Worm (Caenorhabditis elegans) whole organism, L4 larva: ENCODE data around the gene tat-3.

Experiments
- F26F4.8 ChIP-seq: fragments of 200-800 bp; sonication (Bioruptor generic); conservative IDR thresholded peaks from 2 replicates; pipeline ENCODE4 v1.3.6; 2022; ENCODE audit warnings: missing genetic modification characterization, missing compliant biosample characterization
- F44E2.7 ChIP-seq: fragments of 200-800 bp; sonication (Bioruptor generic); IDR thresholded peaks from 2 replicates; pipeline ENCODE4 v2.1.2; 2022; ENCODE audit warnings: missing genetic modification characterization, missing compliant biosample characterization
- R02D3.7 ChIP-seq: fragments of 150-350 bp; sonication (generic microtip); optimal IDR thresholded peaks from 3 replicates; lab custom pipeline; 2014; ENCODE audit warnings: missing biosample characterization, missing genetic modification characterization
- T26A8.4 ChIP-seq: fragments of 200-800 bp; sonication (Bioruptor generic); IDR thresholded peaks from 2 replicates; pipeline ENCODE4 v1.3.6; 2022; ENCODE audit warnings: missing genetic modification characterization, missing compliant biosample characterization
- Y105C5A.15 ChIP-seq: fragments of 200-800 bp; sonication (Bioruptor generic); IDR thresholded peaks from 2 replicates; pipeline ENCODE4 v1.3.6; 2022; ENCODE audit warnings: missing genetic modification characterization, missing compliant biosample characterization
- Y5F2A.4 ChIP-seq: fragments of 200-800 bp; sonication (Bioruptor generic); optimal IDR thresholded peaks from 2 replicates; lab custom pipeline; 2018; ENCODE audit warnings: mild to moderate bottlenecking, missing genetic modification characterization, missing compliant biosample characterization
- Y75B8A.6 ChIP-seq: fragments of 200-800 bp; sonication (Bioruptor generic); IDR thresholded peaks from 2 replicates; pipeline ENCODE4 v1.3.6; 2022; ENCODE audit warnings: missing genetic modification reagents, missing genetic modification characterization, missing compliant biosample characterization
- ama-1 ChIP-seq: fragments of 150-350 bp; optimal IDR thresholded peaks from 2 replicates; lab custom pipeline; 2014; ENCODE audit warnings: inconsistent platforms, mixed read lengths
- ceh-20 ChIP-seq: fragments of 200-800 bp; sonication (Bioruptor generic); IDR thresholded peaks from 2 replicates; pipeline ENCODE4 v1.3.6; 2022; ENCODE audit warnings: missing genetic modification reagents, missing genetic modification characterization, missing compliant biosample characterization
- cey-2 ChIP-seq: sonication (generic microtip); optimal IDR thresholded peaks from 3 replicates; lab custom pipeline; 2017; ENCODE audit warnings: missing genetic modification characterization, mild to moderate bottlenecking, missing compliant biosample characterization, antibody characterized with exemption, borderline replicate concordance; ENCODE audit not compliant: insufficient read depth
- ctbp-1 ChIP-seq: fragments of 200-800 bp; sonication (Bioruptor generic); IDR thresholded peaks from 2 replicates; pipeline ENCODE4 v1.3.6; 2022; ENCODE audit warnings: missing genetic modification reagents, missing genetic modification characterization, missing compliant biosample characterization
- daf-16 ChIP-seq, 3 experiments: sonication (generic microtip); optimal IDR thresholded peaks; 2 replicates each; lab custom pipeline; 2016 to 2017; ENCODE audit warnings: missing genetic modification characterization in 3 of 3, missing genetic modification reagents in 3 of 3, mild to moderate bottlenecking in 2 of 3, missing compliant biosample characterization in 2 of 3, missing biosample characterization in 1 of 3, moderate library complexity in 1 of 3
- daf-19 ChIP-seq: fragments of 200-800 bp; sonication (Bioruptor generic); conservative IDR thresholded peaks from 2 replicates; pipeline ENCODE4 v1.3.6; 2022; ENCODE audit warnings: missing genetic modification characterization, missing compliant biosample characterization
- daf-8 ChIP-seq: fragments of 200-800 bp; sonication (Bioruptor generic); IDR thresholded peaks from 2 replicates; pipeline ENCODE4 v1.3.6; 2022; ENCODE audit warnings: missing genetic modification characterization, missing compliant biosample characterization
- dmd-6 ChIP-seq: fragments of 200-800 bp; sonication (Bioruptor generic); IDR thresholded peaks from 2 replicates; pipeline ENCODE4 v1.3.6; 2022; ENCODE audit warnings: missing genetic modification reagents, missing genetic modification characterization, missing compliant biosample characterization
- dmd-8 ChIP-seq: fragments of 200-800 bp; sonication (Bioruptor generic); IDR thresholded peaks from 2 replicates; pipeline ENCODE4 v1.3.6; 2022; ENCODE audit warnings: missing genetic modification characterization, missing compliant biosample characterization
- egl-43 ChIP-seq: fragments of 200-800 bp; sonication (Bioruptor generic); IDR thresholded peaks from 2 replicates; pipeline ENCODE4 v1.3.6; 2022; ENCODE audit warnings: missing genetic modification reagents, missing genetic modification characterization, missing compliant biosample characterization
- hlh-11 ChIP-seq: fragments of 200-800 bp; sonication (Bioruptor generic); optimal IDR thresholded peaks from 2 replicates; lab custom pipeline; 2018; ENCODE audit warnings: mild to moderate bottlenecking, missing genetic modification characterization, missing compliant biosample characterization
- hlh-30 ChIP-seq: sonication (generic microtip); optimal IDR thresholded peaks from 2 replicates; lab custom pipeline; 2017; ENCODE audit warnings: antibody characterized with exemption, mild to moderate bottlenecking, missing genetic modification characterization, missing compliant biosample characterization; ENCODE audit not compliant: insufficient read depth
- jun-1 ChIP-seq: fragments of 150-350 bp; optimal IDR thresholded peaks from 2 replicates; lab custom pipeline; 2014; ENCODE audit warnings: missing biosample characterization, missing genetic modification reagents, missing genetic modification characterization
- lin-13 ChIP-seq: fragments of 150-350 bp; optimal IDR thresholded peaks from 2 replicates; lab custom pipeline; 2014; ENCODE audit warnings: missing biosample characterization, missing genetic modification reagents, missing genetic modification characterization
- lin-15B ChIP-seq: fragments of 150-350 bp; sonication (generic microtip); optimal IDR thresholded peaks from 3 replicates; lab custom pipeline; 2014; ENCODE audit warnings: missing biosample characterization, missing genetic modification characterization
- lin-39 ChIP-seq: fragments of 150-350 bp; optimal IDR thresholded peaks from 2 replicates; lab custom pipeline; 2014; ENCODE audit warnings: missing biosample characterization, missing genetic modification reagents, missing genetic modification characterization
- lsy-2 ChIP-seq, 2 experiments: fragments of 150-350 bp in 1 of 2; sonication (generic microtip) in 1 of 2; optimal IDR thresholded peaks; 2 replicates each; lab custom pipeline; 2014 to 2017; ENCODE audit warnings: missing biosample characterization in 2 of 2, missing genetic modification characterization in 2 of 2
- madf-9 ChIP-seq: fragments of 200-800 bp; sonication (Bioruptor generic); conservative IDR thresholded peaks from 2 replicates; pipeline ENCODE4 v1.3.6; 2022; ENCODE audit warnings: missing genetic modification reagents, missing genetic modification characterization, missing compliant biosample characterization
- mdl-1 ChIP-seq, 2 experiments: fragments of 150-350 bp in 1 of 2; sonication (generic microtip) in 1 of 2; optimal IDR thresholded peaks; 2 replicates each; lab custom pipeline; 2014 to 2017; ENCODE audit warnings: missing biosample characterization in 2 of 2, missing genetic modification characterization in 2 of 2
- mdt-29 ChIP-seq: fragments of 200-800 bp; sonication (Bioruptor generic); IDR thresholded peaks from 2 replicates; pipeline ENCODE4 v1.3.6; 2022; ENCODE audit warnings: missing genetic modification reagents, missing genetic modification characterization, missing compliant biosample characterization
- mxl-2 ChIP-seq: fragments of 200-800 bp; sonication (Bioruptor generic); conservative IDR thresholded peaks from 2 replicates; pipeline ENCODE4 v1.3.6; 2022; ENCODE audit warnings: missing genetic modification reagents, missing genetic modification characterization, missing compliant biosample characterization
- nhr-102 ChIP-seq: sonication (generic microtip); optimal IDR thresholded peaks from 2 replicates; lab custom pipeline; 2016; ENCODE audit warnings: mild to moderate bottlenecking, missing genetic modification characterization, moderate library complexity, missing compliant biosample characterization
- nhr-111 ChIP-seq: fragments of 200-800 bp; sonication (Bioruptor generic); optimal IDR thresholded peaks from 2 replicates; lab custom pipeline; 2018; ENCODE audit warnings: mild to moderate bottlenecking, missing genetic modification characterization, missing compliant biosample characterization
- nhr-237 ChIP-seq: sonication (generic microtip); optimal IDR thresholded peaks from 2 replicates; lab custom pipeline; 2017; ENCODE audit warnings: missing biosample characterization, missing genetic modification characterization
- nhr-42 ChIP-seq: fragments of 200-800 bp; sonication (Bioruptor generic); IDR thresholded peaks from 2 replicates; pipeline ENCODE4 v1.3.6; 2022; ENCODE audit warnings: missing genetic modification characterization, missing compliant biosample characterization
- nhr-6 ChIP-seq: fragments of 150-350 bp; optimal IDR thresholded peaks from 2 replicates; lab custom pipeline; 2014; ENCODE audit warnings: missing biosample characterization, missing genetic modification characterization
- nhr-76 ChIP-seq: fragments of 150-350 bp; optimal IDR thresholded peaks from 2 replicates; lab custom pipeline; 2014; ENCODE audit warnings: missing biosample characterization, missing genetic modification characterization
- pha-4 ChIP-seq, 2 experiments: fragments of 150-350 bp in 1 of 2; fragments of 200-800 bp in 1 of 2; sonication (Bioruptor generic) in 1 of 2; IDR thresholded peaks in 1 of 2; optimal IDR thresholded peaks in 1 of 2; 2 replicates each; pipeline versions ENCODE4 v1.3.6 to Lab custom; 2014 to 2022; ENCODE audit warnings: missing genetic modification characterization in 2 of 2, missing genetic modification reagents in 2 of 2, missing biosample characterization in 1 of 2, missing compliant biosample characterization in 1 of 2
- sdz-12 ChIP-seq: fragments of 200-800 bp; sonication (Bioruptor generic); optimal IDR thresholded peaks from 2 replicates; lab custom pipeline; 2018; ENCODE audit warnings: mild to moderate bottlenecking, missing genetic modification characterization, missing compliant biosample characterization
- set-16 ChIP-seq: fragments of 200-800 bp; sonication (Bioruptor generic); IDR thresholded peaks from 2 replicates; pipeline ENCODE4 v1.3.6; 2022; ENCODE audit warnings: missing genetic modification reagents, missing genetic modification characterization, missing compliant biosample characterization
- spr-3 ChIP-seq: fragments of 200-800 bp; sonication (Bioruptor generic); optimal IDR thresholded peaks from 2 replicates; lab custom pipeline; 2018; ENCODE audit warnings: mild to moderate bottlenecking, missing genetic modification characterization, missing compliant biosample characterization
- vab-7 ChIP-seq: fragments of 200-800 bp; sonication (Bioruptor generic); IDR thresholded peaks from 2 replicates; pipeline ENCODE4 v1.3.6; 2022; ENCODE audit warnings: missing genetic modification reagents, missing genetic modification characterization, missing compliant biosample characterization
- zag-1 ChIP-seq: fragments of 150-350 bp; optimal IDR thresholded peaks from 2 replicates; lab custom pipeline; 2014; ENCODE audit warnings: missing biosample characterization, missing genetic modification characterization
- zfp-3 ChIP-seq: fragments of 200-800 bp; sonication (Bioruptor generic); conservative IDR thresholded peaks from 2 replicates; pipeline ENCODE4 v1.3.6; 2022; ENCODE audit warnings: missing genetic modification reagents, missing genetic modification characterization, missing compliant biosample characterization

The tat-3 gene

ce11 chrIII:10759050-10760023 is 28.8 kb upstream of the tat-3 start, which contains the start of gene tasp-1 (continued):
- TF ChIP-seq vab-7 (GFP tag; lab: Robert Waterston, UW) (peak; percentile 100), Y5F2A.4 (GFP tag; lab: Kevin White, UChicago) (peak; percentile 96), R02D3.7 (tag; lab: Kevin White, UChicago) (peak; percentile 71), daf-19 (peak; percentile 99), lin-15B (tag; lab: Kevin White, UChicago) (peak; percentile 99), ama-1 (lab: Kevin White, UChicago) (peak; percentile 77), set-16 (GFP tag; lab: Robert Waterston, UW) (peak; percentile 99), pha-4 (GFP tag; IDR thresholded peaks at IDR 0.05; lab: Robert Waterston, UW) (peak; percentile 99), pha-4 (tag; optimal IDR thresholded peaks at IDR 0.05; lab: Kevin White, UChicago) (no peak), Y75B8A.6 (GFP tag; lab: Robert Waterston, UW) (peak; percentile 99), T26A8.4 (peak; percentile 100), nhr-6 (tag; lab: Kevin White, UChicago) (peak; percentile 100), F44E2.7 (peak; percentile 100), spr-3 (GFP tag; lab: Kevin White, UChicago) (peak; percentile 99), dmd-6 (GFP tag; lab: Robert Waterston, UW) (peak; percentile 100), ceh-20 (GFP tag; lab: Robert Waterston, UW) (peak; percentile 100), mdl-1 (tag; optimal IDR thresholded peaks at IDR 0.05; lab: Kevin White, UChicago) (peak; percentile 98 to 100), sdz-12 (GFP tag; lab: Kevin White, UChicago) (peak; percentile 100), lin-13 (GFP tag; lab: Kevin White, UChicago) (peak; percentile 100), zag-1 (peak; percentile 93), madf-9 (GFP tag; lab: Robert Waterston, UW) (peak; percentile 100), nhr-102 (tag; lab: Kevin White, UChicago) (peak; percentile 99), daf-8 (peak; percentile 99), Y105C5A.15 (GFP tag; lab: Robert Waterston, UW) (peak; percentile 98), dmd-8 (GFP tag; lab: Robert Waterston, UW) (peak; percentile 96), nhr-42 (GFP tag; lab: Robert Waterston, UW) (peak; percentile 100), hlh-11 (peak; percentile 100), mxl-2 (GFP tag; lab: Robert Waterston, UW) (peak; percentile 95), mdt-29 (GFP tag; lab: Robert Waterston, UW) (peak; percentile 100), nhr-237 (tag; lab: Kevin White, UChicago) (peak; percentile 87), lsy-2 (tag; optimal IDR thresholded peaks at IDR 0.05; lab: Kevin White, UChicago) (peak; percentile 98 to 99), zfp-3 (GFP tag; lab: Robert Waterston, UW) (peak; percentile 100), lin-39 (tag; lab: Kevin White, UChicago) (peak; percentile 56), cey-2 (tag; lab: Kevin White, UChicago) (peak; percentile 88), nhr-76 (tag; lab: Kevin White, UChicago) (peak; percentile 82), ctbp-1 (GFP tag; lab: Robert Waterston, UW) (peak; percentile 100), nhr-111 (GFP tag; lab: Kevin White, UChicago) (peak; percentile 98), daf-16 (GFP tag; optimal IDR thresholded peaks at IDR 0.05; lab: Kevin White, UChicago) (peak; percentile 94 to 97), daf-16 (tag; optimal IDR thresholded peaks at IDR 0.05; lab: Kevin White, UChicago) (peak; percentile 94), egl-43 (peak; percentile 100), hlh-30 (tag; lab: Kevin White, UChicago) (peak; percentile 100), jun-1 (tag; lab: Kevin White, UChicago) (peak; percentile 98), F26F4.8 (GFP tag; lab: Robert Waterston, UW) (peak; percentile 61; the same call in 1 of the 2 replicates)
- TF ChIP-seq, all 104 proteins: peak for 103
